Worm (Caenorhabditis elegans): ENCODE data around the gene art-1.
A peak's percentile ranks its signal among the peaks of the same experiment; 100 is the strongest.

The art-1 gene

ce11 chrII:6943299-6944051, 28.6 kb downstream of the art-1 start:
- no peak for TF ChIP-seq ceh-39 (tag; optimal IDR thresholded peaks at IDR 0.05)
- peak; percentile 73 for TF ChIP-seq nhr-2 (tag; optimal IDR thresholded peaks at IDR 0.05)
- TF ChIP-seq sptf-1 (tag; optimal IDR thresholded peaks at IDR 0.05): peak; percentile 39
- TF ChIP-seq mls-2 (tag; optimal IDR thresholded peaks at IDR 0.05): peak; percentile 58
- peak; percentile 31 for TF ChIP-seq pha-4 (tag; optimal IDR thresholded peaks at IDR 0.05)
- peak; percentile 90 for TF ChIP-seq unc-120 (tag; optimal IDR thresholded peaks at IDR 0.05; ENCODE audit: poor library complexity, severe bottlenecking)
- no peak for TF ChIP-seq mab-5 (tag; optimal IDR thresholded peaks at IDR 0.05)
- TF ChIP-seq ceh-43 (GFP tag; optimal IDR thresholded peaks at IDR 0.05): no peak
- no peak for TF ChIP-seq ztf-11 (tag; optimal IDR thresholded peaks at IDR 0.05)
- TF ChIP-seq cnd-1 (tag; optimal IDR thresholded peaks at IDR 0.05): peak; percentile 56
- TF ChIP-seq ces-1 (GFP tag; optimal IDR thresholded peaks at IDR 0.05): peak; percentile 26
- peak; percentile 4 for TF ChIP-seq hlh-1 (tag; optimal IDR thresholded peaks at IDR 0.05)
- TF ChIP-seq M03D4.4 (tag; optimal IDR thresholded peaks at IDR 0.05): peak; percentile 38
- TF ChIP-seq ceh-83 (GFP tag; optimal IDR thresholded peaks at IDR 0.05): peak; percentile 50
- peak; percentile 32 for TF ChIP-seq mep-1 (tag; optimal IDR thresholded peaks at IDR 0.05)

ce11 chrII:6941520-6941919, 30.5 kb downstream of the art-1 start:
- TF ChIP-seq lin-32 (GFP tag; optimal IDR thresholded peaks at IDR 0.05): no peak
- TF ChIP-seq unc-62 (GFP tag; optimal IDR thresholded peaks at IDR 0.05): no peak
- TF ChIP-seq ces-1 (GFP tag; optimal IDR thresholded peaks at IDR 0.05): peak; percentile 90
- TF ChIP-seq nhr-2 (tag; optimal IDR thresholded peaks at IDR 0.05): no peak

- TF ChIP-seq ces-1 (GFP tag; optimal IDR thresholded peaks at IDR 0.05): peak; percentile 80
- no peak for TF ChIP-seq ceh-83 (GFP tag; optimal IDR thresholded peaks at IDR 0.05)
- TF ChIP-seq hlh-1 (tag; optimal IDR thresholded peaks at IDR 0.05): no peak
- TF ChIP-seq tbx-8 (GFP tag; optimal IDR thresholded peaks at IDR 0.05): no peak
Observed at ce11 chrII:6940726-6941230, 31.3 kb downstream of the art-1 start.

ce11 chrII:6939873-6940272, 32.2 kb downstream of the art-1 start:
- TF ChIP-seq mls-2 (tag; optimal IDR thresholded peaks at IDR 0.05) (peak; percentile 80), ces-1 (GFP tag; optimal IDR thresholded peaks at IDR 0.05) (peak; percentile 65), nhr-76 (tag; optimal IDR thresholded peaks at IDR 0.05) (no peak), unc-39 (tag; optimal IDR thresholded peaks at IDR 0.05) (peak; percentile 41), ham-2 (GFP tag; optimal IDR thresholded peaks at IDR 0.05) (peak; percentile 37), blmp-1 (tag; optimal IDR thresholded peaks at IDR 0.05) (no peak), zip-8 (tag; optimal IDR thresholded peaks at IDR 0.05) (peak; percentile 34), nhr-2 (tag; optimal IDR thresholded peaks at IDR 0.05) (peak; percentile 97), sptf-1 (tag; optimal IDR thresholded peaks at IDR 0.05) (peak; percentile 40), ceh-43 (GFP tag; optimal IDR thresholded peaks at IDR 0.05) (peak; percentile 79), lin-32 (GFP tag; optimal IDR thresholded peaks at IDR 0.05) (no peak), cnd-1 (tag; optimal IDR thresholded peaks at IDR 0.05) (peak; percentile 60)

- TF ChIP-seq mls-2 (tag; optimal IDR thresholded peaks at IDR 0.05): no peak
- no peak for TF ChIP-seq ceh-39 (tag; optimal IDR thresholded peaks at IDR 0.05)
- TF ChIP-seq lin-13 (tag; optimal IDR thresholded peaks at IDR 0.05): no peak
- no peak for TF ChIP-seq unc-62 (GFP tag; optimal IDR thresholded peaks at IDR 0.05)
- no peak for TF ChIP-seq zip-8 (tag; optimal IDR thresholded peaks at IDR 0.05)
- peak; percentile 55 for TF ChIP-seq pha-4 (tag; optimal IDR thresholded peaks at IDR 0.05)
- no peak for TF ChIP-seq ceh-83 (GFP tag; optimal IDR thresholded peaks at IDR 0.05)
- no peak for TF ChIP-seq sem-2 (GFP tag; optimal IDR thresholded peaks at IDR 0.05)
- no peak for TF ChIP-seq flh-1 (GFP tag; optimal IDR thresholded peaks at IDR 0.05)
- no peak for TF ChIP-seq mep-1 (tag; optimal IDR thresholded peaks at IDR 0.05)
- TF ChIP-seq ces-1 (GFP tag; optimal IDR thresholded peaks at IDR 0.05): peak; percentile 3
- TF ChIP-seq elt-1 (tag; optimal IDR thresholded peaks at IDR 0.05; ENCODE audit: borderline replicate concordance, insufficient read depth): no peak
- no peak for TF ChIP-seq bed-3 (GFP tag; optimal IDR thresholded peaks at IDR 0.05)
- no peak for TF ChIP-seq nhr-12 (tag; optimal IDR thresholded peaks at IDR 0.05)
- no peak for TF ChIP-seq hlh-1 (tag; optimal IDR thresholded peaks at IDR 0.05)
- TF ChIP-seq cnd-1 (tag; optimal IDR thresholded peaks at IDR 0.05): no peak
Observed at ce11 chrII:6937057-6937456, 35.0 kb downstream of the art-1 start.
